Fruit fly (Drosophila melanogaster) whole organism, embryonic: ENCODE results near the gene Eip63E.

Source experiments
- ATbp ChIP-seq: fragments of 200-800 bp; sonication (Bioruptor generic); optimal IDR thresholded peaks from 2 replicates; lab custom pipeline; 2017; ENCODE audit warnings: missing biosample characterization, mild to moderate bottlenecking, missing genetic modification characterization, missing genetic modification reagents
- BEAF-32 ChIP-seq: fragments of 200-800 bp; sonication (Bioruptor generic); optimal IDR thresholded peaks from 3 replicates; lab custom pipeline; 2017; ENCODE audit warnings: missing biosample characterization, missing genetic modification characterization, mild to moderate bottlenecking, moderate library complexity, missing genetic modification reagents
- C15 ChIP-seq: fragments of 200-800 bp; sonication (Bioruptor generic); IDR thresholded peaks from 3 replicates; pipeline ENCODE4 v1.3.6; 2022; ENCODE audit warnings: missing biosample characterization, missing genetic modification characterization
- CG10462 ChIP-seq: fragments of 200-800 bp; sonication (Bioruptor generic); optimal IDR thresholded peaks from 2 replicates; lab custom pipeline; 2016; ENCODE audit warnings: missing biosample characterization, missing genetic modification characterization
- CG10565 ChIP-seq: fragments of 200-800 bp; sonication (Bioruptor generic); optimal IDR thresholded peaks from 3 replicates; lab custom pipeline; 2016; ENCODE audit warnings: missing biosample characterization, mild to moderate bottlenecking, missing genetic modification characterization
- CG11093 ChIP-seq: fragments of 200-800 bp; sonication (Bioruptor generic); IDR thresholded peaks from 3 replicates; pipeline ENCODE4 v1.3.6; 2022; ENCODE audit warnings: missing biosample characterization, missing genetic modification characterization
- CG1233 ChIP-seq: fragments of 200-800 bp; sonication (Bioruptor generic); optimal IDR thresholded peaks from 4 replicates; lab custom pipeline; 2018; ENCODE audit warnings: missing biosample characterization, mild to moderate bottlenecking, missing genetic modification characterization
- CG14667 ChIP-seq: fragments of 200-800 bp; sonication (Bioruptor generic); IDR thresholded peaks from 2 replicates; pipeline ENCODE4 v1.3.6; 2022; ENCODE audit warnings: missing biosample characterization, missing genetic modification characterization
- CG15696 ChIP-seq: fragments of 200-800 bp; sonication (Bioruptor generic); optimal IDR thresholded peaks from 2 replicates; lab custom pipeline; 2019; ENCODE audit warnings: missing biosample characterization, mild to moderate bottlenecking, missing genetic modification characterization, moderate library complexity
- CG16813 ChIP-seq: fragments of 200-800 bp; sonication (Bioruptor generic); IDR thresholded peaks from 3 replicates; pipeline ENCODE4 v1.3.6; 2022; ENCODE audit warnings: missing biosample characterization, missing genetic modification characterization; ENCODE audit not compliant: partially characterized antibody
- CG16815 ChIP-seq: fragments of 200-800 bp; sonication (Bioruptor generic); optimal IDR thresholded peaks from 3 replicates; lab custom pipeline; 2017; ENCODE audit warnings: missing biosample characterization, mild to moderate bottlenecking, missing genetic modification characterization
- CG17328 ChIP-seq: fragments of 200-800 bp; sonication (Bioruptor generic); IDR thresholded peaks from 2 replicates; pipeline ENCODE4 v1.3.6; 2022; ENCODE audit warnings: missing biosample characterization, missing genetic modification characterization
- CG17361 ChIP-seq: fragments of 200-800 bp; sonication (Bioruptor generic); IDR thresholded peaks from 3 replicates; pipeline ENCODE4 v1.3.6; 2022; ENCODE audit warnings: missing biosample characterization, missing genetic modification characterization
- CG17385 ChIP-seq: fragments of 200-800 bp; sonication (Bioruptor generic); optimal IDR thresholded peaks from 3 replicates; lab custom pipeline; 2018; ENCODE audit warnings: missing biosample characterization, mild to moderate bottlenecking, missing genetic modification characterization
- CG17568 ChIP-seq: fragments of 200-800 bp; sonication (Bioruptor generic); optimal IDR thresholded peaks from 2 replicates; lab custom pipeline; 2018; ENCODE audit warnings: missing biosample characterization, mild to moderate bottlenecking, missing genetic modification characterization, moderate library complexity
- CG34422 ChIP-seq: fragments of 200-800 bp; sonication (Bioruptor generic); IDR thresholded peaks from 3 replicates; pipeline ENCODE4 v1.3.6; 2022; ENCODE audit warnings: missing biosample characterization, missing genetic modification characterization
- CG7987 ChIP-seq: fragments of 200-800 bp; sonication (Bioruptor generic); optimal IDR thresholded peaks from 2 replicates; lab custom pipeline; 2018; ENCODE audit warnings: missing biosample characterization, mild to moderate bottlenecking, missing genetic modification characterization, moderate library complexity
- CG9932 ChIP-seq: fragments of 200-800 bp; sonication (Bioruptor generic); IDR thresholded peaks from 2 replicates; pipeline ENCODE4 v1.3.6; 2022; ENCODE audit warnings: missing biosample characterization, missing genetic modification characterization
- CHES-1-like ChIP-seq: fragments of 200-800 bp; sonication (Bioruptor generic); optimal IDR thresholded peaks from 2 replicates; lab custom pipeline; 2016; ENCODE audit warnings: missing biosample characterization, missing genetic modification characterization
- ERR ChIP-seq: fragments of 200-800 bp; sonication (Bioruptor generic); optimal IDR thresholded peaks from 2 replicates; lab custom pipeline; 2016; ENCODE audit warnings: missing biosample characterization, missing genetic modification characterization
- Fer2 ChIP-seq: fragments of 200-800 bp; sonication (Bioruptor generic); optimal IDR thresholded peaks from 2 replicates; lab custom pipeline; 2018; ENCODE audit warnings: missing biosample characterization, mild to moderate bottlenecking, missing genetic modification characterization, moderate library complexity
- HLH4C ChIP-seq: fragments of 200-800 bp; sonication (Bioruptor generic); IDR thresholded peaks from 3 replicates; pipeline ENCODE4 v1.3.6; 2022; ENCODE audit warnings: missing biosample characterization, missing genetic modification characterization; ENCODE audit not compliant: partially characterized antibody
- Hey ChIP-seq: fragments of 200-800 bp; sonication (Bioruptor generic); optimal IDR thresholded peaks from 3 replicates; lab custom pipeline; 2018; ENCODE audit warnings: missing biosample characterization, mild to moderate bottlenecking, missing genetic modification characterization
- HmgD ChIP-seq: fragments of 200-800 bp; sonication (Bioruptor generic); optimal IDR thresholded peaks from 3 replicates; lab custom pipeline; 2016; ENCODE audit warnings: missing biosample characterization, missing genetic modification characterization
- Neu2 ChIP-seq: fragments of 200-800 bp; sonication (Bioruptor generic); optimal IDR thresholded peaks from 3 replicates; lab custom pipeline; 2016; ENCODE audit warnings: missing biosample characterization, missing genetic modification characterization, borderline replicate concordance
- Poxn ChIP-seq: fragments of 200-800 bp; sonication (Bioruptor generic); IDR thresholded peaks from 2 replicates; pipeline ENCODE4 v1.3.6; 2022; ENCODE audit warnings: missing biosample characterization, missing genetic modification characterization
- Side ChIP-seq: fragments of 200-800 bp; sonication (Bioruptor generic); optimal IDR thresholded peaks from 2 replicates; lab custom pipeline; 2016; ENCODE audit warnings: missing biosample characterization, missing genetic modification characterization
- abd-A ChIP-seq: fragments of 200-800 bp; sonication (Bioruptor generic); optimal IDR thresholded peaks from 3 replicates; lab custom pipeline; 2019; ENCODE audit warnings: missing biosample characterization, mild to moderate bottlenecking, missing genetic modification characterization, moderate library complexity
- ap ChIP-seq: fragments of 200-800 bp; sonication (Bioruptor generic); IDR thresholded peaks from 2 replicates; pipeline ENCODE4 v1.3.6; 2022; ENCODE audit warnings: missing biosample characterization, missing genetic modification characterization
- az2 ChIP-seq: fragments of 200-800 bp; sonication (Bioruptor generic); optimal IDR thresholded peaks from 3 replicates; lab custom pipeline; 2016; ENCODE audit warnings: missing biosample characterization, missing genetic modification characterization
- dmrt11E ChIP-seq: fragments of 200-800 bp; sonication (Bioruptor generic); optimal IDR thresholded peaks from 3 replicates; lab custom pipeline; 2018; ENCODE audit warnings: missing biosample characterization, mild to moderate bottlenecking, missing genetic modification characterization, moderate library complexity
- ewg ChIP-seq: fragments of 200-800 bp; sonication (Bioruptor generic); optimal IDR thresholded peaks from 3 replicates; lab custom pipeline; 2017; ENCODE audit warnings: mild to moderate bottlenecking, missing biosample characterization, missing genetic modification reagents, missing genetic modification characterization
- fu2 ChIP-seq: fragments of 200-800 bp; sonication (Bioruptor generic); optimal IDR thresholded peaks from 2 replicates; lab custom pipeline; 2016; ENCODE audit warnings: missing biosample characterization, missing genetic modification characterization
- gcm ChIP-seq: fragments of 200-800 bp; sonication (Bioruptor generic); optimal IDR thresholded peaks from 2 replicates; lab custom pipeline; 2019; ENCODE audit warnings: missing biosample characterization, mild to moderate bottlenecking, missing genetic modification characterization, moderate library complexity
- inv ChIP-seq: fragments of 200-800 bp; sonication (Bioruptor generic); IDR thresholded peaks from 2 replicates; pipeline ENCODE4 v1.3.6; 2022; ENCODE audit warnings: missing biosample characterization, missing genetic modification characterization; ENCODE audit not compliant: partially characterized antibody
- jigr1 ChIP-seq: fragments of 200-800 bp; sonication (Bioruptor generic); IDR thresholded peaks from 3 replicates; pipeline ENCODE4 v1.3.6; 2022; ENCODE audit warnings: missing biosample characterization, missing genetic modification characterization
- kah ChIP-seq: fragments of 200-800 bp; sonication (Bioruptor generic); optimal IDR thresholded peaks from 2 replicates; lab custom pipeline; 2018; ENCODE audit warnings: missing biosample characterization, mild to moderate bottlenecking, missing genetic modification characterization
- kni ChIP-seq: fragments of 200-800 bp; sonication (Bioruptor generic); optimal IDR thresholded peaks from 3 replicates; lab custom pipeline; 2017; ENCODE audit warnings: mild to moderate bottlenecking, missing biosample characterization, missing genetic modification reagents, missing genetic modification characterization
- lilli ChIP-seq: fragments of 200-800 bp; sonication (Bioruptor generic); optimal IDR thresholded peaks from 3 replicates; lab custom pipeline; 2016; ENCODE audit warnings: missing biosample characterization, missing genetic modification characterization
- lola ChIP-seq, 3 experiments: fragments of >200 bp in 2 of 3; fragments of 200-800 bp in 1 of 3; sonication (Bioruptor generic) in 1 of 3; optimal IDR thresholded peaks; 2 replicates each; lab custom pipeline; 2017 to 2019; ENCODE audit warnings: missing biosample characterization in 3 of 3, missing genetic modification characterization in 3 of 3, mild to moderate bottlenecking in 1 of 3, moderate library complexity in 1 of 3
- mam ChIP-seq: fragments of 200-800 bp; sonication (Bioruptor generic); optimal IDR thresholded peaks from 3 replicates; lab custom pipeline; 2016; ENCODE audit warnings: missing biosample characterization, missing genetic modification characterization
- onecut ChIP-seq: fragments of 200-800 bp; sonication (Bioruptor generic); IDR thresholded peaks from 2 replicates; pipeline ENCODE4 v1.3.6; 2022; ENCODE audit warnings: missing biosample characterization, missing genetic modification characterization
- salm ChIP-seq: fragments of 200-800 bp; sonication (Bioruptor generic); optimal IDR thresholded peaks from 2 replicates; lab custom pipeline; 2018; ENCODE audit warnings: missing biosample characterization, mild to moderate bottlenecking, missing genetic modification characterization
- sc ChIP-seq, 3 experiments: fragments of >200 bp in 2 of 3; fragments of 200-800 bp in 1 of 3; sonication (Bioruptor generic) in 1 of 3; optimal IDR thresholded peaks; 2 replicates in 2 of 3; 3 replicates in 1 of 3; lab custom pipeline; 2017; ENCODE audit warnings: mild to moderate bottlenecking in 1 of 3, missing biosample characterization in 1 of 3, missing genetic modification characterization in 1 of 3, missing genetic modification reagents in 1 of 3
- tio ChIP-seq: fragments of 200-800 bp; sonication (Bioruptor generic); optimal IDR thresholded peaks from 2 replicates; lab custom pipeline; 2017; ENCODE audit warnings: missing biosample characterization, missing genetic modification characterization, inconsistent platforms
- toy ChIP-seq: fragments of 200-800 bp; sonication (Bioruptor generic); IDR thresholded peaks from 2 replicates; pipeline ENCODE4 v1.3.6; 2022; ENCODE audit warnings: missing biosample characterization, missing genetic modification characterization
- unc-4 ChIP-seq: fragments of 200-800 bp; sonication (Bioruptor generic); IDR thresholded peaks from 2 replicates; pipeline ENCODE4 v1.3.6; 2022; ENCODE audit warnings: missing biosample characterization, missing genetic modification characterization; ENCODE audit not compliant: partially characterized antibody
- usp ChIP-seq: fragments of >200 bp; optimal IDR thresholded peaks from 2 replicates; lab custom pipeline; 2017; ENCODE audit warnings: missing biosample characterization, missing genetic modification characterization
- yki ChIP-seq: fragments of >200 bp; optimal IDR thresholded peaks from 3 replicates; lab custom pipeline; 2018
- z ChIP-seq: fragments of 200-800 bp; sonication (Bioruptor generic); IDR thresholded peaks from 3 replicates; pipeline ENCODE4 v1.3.6; 2022; ENCODE audit warnings: missing biosample characterization, missing genetic modification characterization

Gene Eip63E

dm6 chr3L:3517894-3518293, 2.3 kb downstream of the Eip63E start (continued):
- TF ChIP-seq CG7987 (GFP tag; lab: Kevin White, UChicago), result peak; percentile 68
- peak; percentile 91 for TF ChIP-seq CG14667 (GFP tag; lab: Robert Waterston, UW)
- TF ChIP-seq fu2 (GFP tag; lab: Kevin White, UChicago), result peak; percentile 80
- TF ChIP-seq jigr1 (GFP tag; lab: Robert Waterston, UW), result peak; percentile 82
- TF ChIP-seq sc (optimal IDR thresholded peaks at IDR 0.05; lab: Kevin White, UChicago), result no peak
- peak; percentile 70 for TF ChIP-seq sc (GFP tag; optimal IDR thresholded peaks at IDR 0.05; lab: Kevin White, UChicago)
- TF ChIP-seq CHES-1-like, result peak; percentile 86
- no peak for TF ChIP-seq yki (lab: Kevin White, UChicago)
- no peak for TF ChIP-seq HLH4C (GFP tag; lab: Robert Waterston, UW)
- TF ChIP-seq lola (GFP tag; optimal IDR thresholded peaks at IDR 0.05; lab: Kevin White, UChicago), result peak in 1 of 3 experiments; percentile 62
- TF ChIP-seq tio (GFP tag; lab: Kevin White, UChicago), result peak; percentile 77
- TF ChIP-seq ATbp (GFP tag; lab: Kevin White, UChicago), result peak; percentile 89
- peak; percentile 76 for TF ChIP-seq CG16815
- peak; percentile 95 for TF ChIP-seq CG17328 (GFP tag; lab: Robert Waterston, UW)
- TF ChIP-seq unc-4, result no peak
- peak; percentile 57; the same call in 1 of the 3 replicates for TF ChIP-seq z (GFP tag; lab: Robert Waterston, UW)
- peak; percentile 79 for TF ChIP-seq gcm (GFP tag; lab: Kevin White, UChicago)
- peak; percentile 55 for TF ChIP-seq kni (GFP tag; lab: Kevin White, UChicago)
- peak; percentile 83 for TF ChIP-seq toy (GFP tag; lab: Robert Waterston, UW)
- TF ChIP-seq CG34422 (GFP tag; lab: Robert Waterston, UW), result peak; percentile 94
- peak; percentile 91 for TF ChIP-seq az2 (GFP tag; lab: Kevin White, UChicago)
- peak; percentile 73 for TF ChIP-seq abd-A (tag; lab: Kevin White, UChicago)
- TF ChIP-seq ap (GFP tag; lab: Robert Waterston, UW), result peak; percentile 94
- TF ChIP-seq ewg (GFP tag; lab: Kevin White, UChicago), result peak; percentile 73
- peak; percentile 51 for TF ChIP-seq mam (GFP tag; lab: Kevin White, UChicago)
- TF ChIP-seq Neu2 (GFP tag; lab: Kevin White, UChicago), result no peak
- peak; percentile 80 for TF ChIP-seq Fer2 (tag; lab: Kevin White, UChicago)
- TF ChIP-seq Poxn (GFP tag; lab: Robert Waterston, UW), result peak; percentile 88
- TF ChIP-seq BEAF-32, result no peak
- TF ChIP-seq ERR (GFP tag; lab: Kevin White, UChicago), result peak; percentile 74
- peak; percentile 73 for TF ChIP-seq HmgD
- TF ChIP-seq dmrt11E (tag; lab: Kevin White, UChicago), result peak; percentile 58
- peak; percentile 58 for TF ChIP-seq kah (GFP tag; lab: Kevin White, UChicago)
- peak; percentile 94 for TF ChIP-seq CG9932 (GFP tag; lab: Robert Waterston, UW)
- TF ChIP-seq inv (GFP tag; lab: Robert Waterston, UW), result no peak
- TF ChIP-seq lilli (GFP tag; lab: Kevin White, UChicago), result peak; percentile 93
- TF ChIP-seq CG10565 (GFP tag; lab: Kevin White, UChicago), result no peak
- TF ChIP-seq usp, result no peak
- TF ChIP-seq Side (GFP tag; lab: Kevin White, UChicago), result peak; percentile 70
- peak; percentile 32 for TF ChIP-seq Hey (tag; lab: Kevin White, UChicago)
- peak; percentile 73 for TF ChIP-seq CG10462 (GFP tag; lab: Kevin White, UChicago)
- TF ChIP-seq CG11093 (GFP tag; lab: Robert Waterston, UW), result peak; percentile 64; the same call in 1 of the 3 replicates
- TF ChIP-seq onecut (GFP tag; lab: Robert Waterston, UW), result peak; percentile 92
- peak; percentile 82 for TF ChIP-seq CG17361 (GFP tag; lab: Robert Waterston, UW)
- TF ChIP-seq salm (tag; lab: Kevin White, UChicago), result peak; percentile 82
- peak; percentile 54 for TF ChIP-seq CG15696 (tag; lab: Kevin White, UChicago)
- peak; percentile 85 for TF ChIP-seq C15 (GFP tag; lab: Robert Waterston, UW)
- TF ChIP-seq CG17385, result peak; percentile 83
- peak; percentile 73 for TF ChIP-seq CG17568 (GFP tag; lab: Kevin White, UChicago)
- TF ChIP-seq CG16813, result no peak
- TF ChIP-seq CG1233 (GFP tag; lab: Kevin White, UChicago), result peak; percentile 7
